Worm (Caenorhabditis elegans) whole organism, L3 larva: ENCODE data around the gene uda-1.

Experiments
- ama-1 ChIP-seq: fragments of 150-350 bp; optimal IDR thresholded peaks from 2 replicates; lab custom pipeline; 2018
- elt-3 ChIP-seq, 3 experiments: fragments of 150-350 bp in 1 of 3; sonication (generic microtip) in 2 of 3; optimal IDR thresholded peaks; 2 replicates in 2 of 3; 4 replicates in 1 of 3; lab custom pipeline; 2014 to 2017; ENCODE audit warnings: missing biosample characterization in 3 of 3, missing genetic modification characterization in 3 of 3
- nhr-11 ChIP-seq: fragments of 150-350 bp; optimal IDR thresholded peaks from 2 replicates; lab custom pipeline; 2014; ENCODE audit warnings: missing biosample characterization, missing genetic modification characterization
- nhr-25 ChIP-seq: sonication (generic microtip); optimal IDR thresholded peaks from 2 replicates; lab custom pipeline; 2017; ENCODE audit warnings: missing biosample characterization, missing genetic modification characterization

DNA sequence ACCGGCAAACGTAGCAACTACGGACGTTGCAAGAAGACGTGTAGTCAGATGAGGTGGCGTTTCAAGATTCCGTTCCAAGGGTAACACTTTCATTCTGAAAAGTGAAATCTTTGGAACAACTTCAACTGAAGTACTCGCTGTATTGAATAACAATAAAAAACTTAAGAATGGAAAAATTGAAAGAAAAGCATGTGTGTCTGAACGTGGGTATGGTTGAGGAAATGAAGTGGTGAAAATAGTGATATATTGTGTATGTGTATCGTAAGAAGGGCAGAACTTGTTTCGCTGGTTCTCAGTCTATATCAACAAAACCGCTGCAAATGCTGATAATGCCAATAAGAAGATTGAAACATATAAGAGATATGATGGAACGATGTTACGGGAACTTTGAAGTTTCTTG is 8.8 kb upstream of the uda-1 start, which contains the start of gene K08H10.6:
- TF ChIP-seq elt-3 (tag; optimal IDR thresholded peaks at IDR 0.05; lab: Kevin White, UChicago) (no peak), nhr-11 (tag; lab: Kevin White, UChicago) (no peak), ama-1 (lab: Kevin White, UChicago) (no peak), nhr-25 (tag; lab: Kevin White, UChicago) (no peak)
